Fruit fly (Drosophila melanogaster) whole organism, embryonic: ENCODE measurements around the gene Mst89B.

Source experiments
- CG11093 ChIP-seq: fragments of 200-800 bp; sonication (Bioruptor generic); IDR thresholded peaks from 3 replicates; pipeline ENCODE4 v1.3.6; 2022; ENCODE audit warnings: missing biosample characterization, missing genetic modification characterization
- CG11695 ChIP-seq: fragments of 200-800 bp; sonication (Bioruptor generic); IDR thresholded peaks from 3 replicates; pipeline ENCODE4 v1.3.6; 2022; ENCODE audit warnings: missing biosample characterization, missing genetic modification characterization
- CG14050 ChIP-seq: fragments of 200-800 bp; sonication (Bioruptor generic); IDR thresholded peaks from 3 replicates; pipeline ENCODE4 v1.3.6; 2022; ENCODE audit warnings: missing biosample characterization, missing genetic modification characterization
- CG2202 ChIP-seq: fragments of 200-800 bp; sonication (Bioruptor generic); optimal IDR thresholded peaks from 2 replicates; lab custom pipeline; 2018; ENCODE audit warnings: missing biosample characterization, mild to moderate bottlenecking, missing genetic modification characterization
- CG3163 ChIP-seq: fragments of 200-800 bp; sonication (Bioruptor generic); optimal IDR thresholded peaks from 3 replicates; lab custom pipeline; 2016; ENCODE audit warnings: missing biosample characterization, missing genetic modification characterization
- CG4820 ChIP-seq: fragments of 200-800 bp; sonication (Bioruptor generic); optimal IDR thresholded peaks from 3 replicates; lab custom pipeline; 2016; ENCODE audit warnings: missing biosample characterization, missing genetic modification characterization
- CG6683 ChIP-seq: fragments of 200-800 bp; sonication (Bioruptor generic); optimal IDR thresholded peaks from 2 replicates; lab custom pipeline; 2017; ENCODE audit warnings: missing biosample characterization, mild to moderate bottlenecking, missing genetic modification characterization, missing genetic modification reagents
- CG7745 ChIP-seq: fragments of 200-800 bp; sonication (Bioruptor generic); optimal IDR thresholded peaks from 2 replicates; lab custom pipeline; 2018; ENCODE audit warnings: missing biosample characterization, mild to moderate bottlenecking, missing genetic modification characterization, moderate library complexity
- CG9215 ChIP-seq: fragments of 200-800 bp; sonication (Bioruptor generic); IDR thresholded peaks from 2 replicates; pipeline ENCODE4 v1.3.6; 2022; ENCODE audit warnings: missing biosample characterization, missing genetic modification characterization
- CG9817 ChIP-seq: fragments of 200-800 bp; sonication (Bioruptor generic); optimal IDR thresholded peaks from 2 replicates; lab custom pipeline; 2018; ENCODE audit warnings: missing biosample characterization, mild to moderate bottlenecking, missing genetic modification characterization, moderate library complexity
- CrebB ChIP-seq: fragments of 200-800 bp; sonication (Bioruptor generic); optimal IDR thresholded peaks from 3 replicates; lab custom pipeline; 2018; ENCODE audit warnings: missing biosample characterization, mild to moderate bottlenecking, missing genetic modification characterization
- H15 ChIP-seq: fragments of 200-800 bp; sonication (Bioruptor generic); IDR thresholded peaks from 3 replicates; pipeline ENCODE4 v1.3.6; 2022; ENCODE audit warnings: missing biosample characterization, missing genetic modification characterization
- Max ChIP-seq: fragments of 200-800 bp; sonication (Bioruptor generic); optimal IDR thresholded peaks from 2 replicates; lab custom pipeline; 2016; ENCODE audit warnings: missing biosample characterization, mild to moderate bottlenecking, missing genetic modification characterization
- Nf-YA ChIP-seq: fragments of 200-800 bp; sonication (Bioruptor generic); IDR thresholded peaks from 2 replicates; pipeline ENCODE4 v1.3.6; 2022; ENCODE audit warnings: missing biosample characterization, missing genetic modification characterization
- Oaz ChIP-seq: fragments of 200-800 bp; sonication (Bioruptor generic); IDR thresholded peaks from 2 replicates; pipeline ENCODE4 v1.3.6; 2022; ENCODE audit warnings: missing biosample characterization, missing genetic modification characterization
- Oli ChIP-seq: fragments of 200-800 bp; sonication (Bioruptor generic); optimal IDR thresholded peaks from 2 replicates; lab custom pipeline; 2018; ENCODE audit warnings: missing biosample characterization, mild to moderate bottlenecking, missing genetic modification characterization, moderate library complexity
- Sin3A ChIP-seq: fragments of >200 bp; optimal IDR thresholded peaks from 2 replicates; lab custom pipeline; 2018
- Spps ChIP-seq: fragments of 200-800 bp; sonication (Bioruptor generic); optimal IDR thresholded peaks from 2 replicates; lab custom pipeline; 2018; ENCODE audit warnings: missing biosample characterization, mild to moderate bottlenecking, missing genetic modification characterization
- TFAM ChIP-seq: fragments of 200-800 bp; sonication (Bioruptor generic); optimal IDR thresholded peaks from 2 replicates; lab custom pipeline; 2017; ENCODE audit warnings: missing biosample characterization, missing genetic modification characterization, inconsistent platforms
- Vsx1 ChIP-seq: fragments of 200-800 bp; sonication (Bioruptor generic); optimal IDR thresholded peaks from 2 replicates; lab custom pipeline; 2017; ENCODE audit warnings: missing biosample characterization, mild to moderate bottlenecking, missing genetic modification characterization, missing genetic modification reagents
- ac ChIP-seq: fragments of 200-800 bp; sonication (Bioruptor generic); optimal IDR thresholded peaks from 3 replicates; lab custom pipeline; 2017; ENCODE audit warnings: missing biosample characterization, mild to moderate bottlenecking, missing genetic modification characterization
- al ChIP-seq: fragments of 200-800 bp; sonication (Bioruptor generic); IDR thresholded peaks from 2 replicates; pipeline ENCODE4 v1.3.6; 2022; ENCODE audit warnings: missing biosample characterization, missing genetic modification characterization
- btn ChIP-seq: fragments of 200-800 bp; sonication (Bioruptor generic); optimal IDR thresholded peaks from 2 replicates; lab custom pipeline; 2016; ENCODE audit warnings: missing biosample characterization, missing genetic modification characterization
- crol ChIP-seq: fragments of 200-800 bp; sonication (Bioruptor generic); IDR thresholded peaks from 2 replicates; pipeline ENCODE4 v1.3.6; 2022; ENCODE audit warnings: missing biosample characterization, missing genetic modification characterization
- danr ChIP-seq: fragments of 200-800 bp; sonication (Bioruptor generic); IDR thresholded peaks from 2 replicates; pipeline ENCODE4 v1.3.6; 2022; ENCODE audit warnings: missing biosample characterization, missing genetic modification characterization
- dati ChIP-seq: fragments of 200-800 bp; sonication (Bioruptor generic); IDR thresholded peaks from 2 replicates; pipeline ENCODE4 v1.3.6; 2022; ENCODE audit warnings: missing biosample characterization, missing genetic modification characterization
- en ChIP-seq: fragments of 200-800 bp; sonication (Bioruptor generic); optimal IDR thresholded peaks from 2 replicates; lab custom pipeline; 2016; ENCODE audit warnings: missing biosample characterization, missing genetic modification characterization
- exex ChIP-seq: fragments of 200-800 bp; sonication (Bioruptor generic); optimal IDR thresholded peaks from 4 replicates; lab custom pipeline; 2018; ENCODE audit warnings: missing biosample characterization, mild to moderate bottlenecking, missing genetic modification characterization, moderate library complexity
- eyg ChIP-seq: fragments of 200-800 bp; sonication (Bioruptor generic); optimal IDR thresholded peaks from 3 replicates; lab custom pipeline; 2016; ENCODE audit warnings: missing biosample characterization, missing genetic modification characterization
- fd102C ChIP-seq: fragments of 200-800 bp; sonication (Bioruptor generic); optimal IDR thresholded peaks from 2 replicates; lab custom pipeline; 2018; ENCODE audit warnings: missing biosample characterization, mild to moderate bottlenecking, missing genetic modification characterization, moderate library complexity
- fd3F ChIP-seq: fragments of 200-800 bp; sonication (Bioruptor generic); optimal IDR thresholded peaks from 2 replicates; lab custom pipeline; 2018; ENCODE audit warnings: missing biosample characterization, mild to moderate bottlenecking, missing genetic modification characterization, moderate library complexity
- gcm ChIP-seq: fragments of 200-800 bp; sonication (Bioruptor generic); optimal IDR thresholded peaks from 2 replicates; lab custom pipeline; 2019; ENCODE audit warnings: missing biosample characterization, mild to moderate bottlenecking, missing genetic modification characterization, moderate library complexity
- insv ChIP-seq, 2 experiments: fragments of 200-800 bp; sonication (Bioruptor generic); optimal IDR thresholded peaks; 3 replicates each; lab custom pipeline; 2016 to 2018; ENCODE audit warnings: missing biosample characterization in 2 of 2, missing genetic modification characterization in 2 of 2
- klu ChIP-seq: fragments of 200-800 bp; sonication (Bioruptor generic); IDR thresholded peaks from 2 replicates; pipeline ENCODE4 v1.3.6; 2022; ENCODE audit warnings: missing biosample characterization, missing genetic modification characterization
- knrl ChIP-seq: fragments of 200-800 bp; sonication (Bioruptor generic); IDR thresholded peaks from 3 replicates; pipeline ENCODE4 v1.3.6; 2022; ENCODE audit warnings: missing biosample characterization, missing genetic modification characterization; ENCODE audit not compliant: partially characterized antibody
- maf-S ChIP-seq: fragments of 200-800 bp; sonication (Bioruptor generic); optimal IDR thresholded peaks from 2 replicates; lab custom pipeline; 2016; ENCODE audit warnings: missing biosample characterization, missing genetic modification characterization
- mam ChIP-seq: fragments of 200-800 bp; sonication (Bioruptor generic); optimal IDR thresholded peaks from 3 replicates; lab custom pipeline; 2016; ENCODE audit warnings: missing biosample characterization, missing genetic modification characterization
- mld ChIP-seq: fragments of 200-800 bp; sonication (Bioruptor generic); IDR thresholded peaks from 3 replicates; pipeline ENCODE4 v1.3.6; 2022; ENCODE audit warnings: missing biosample characterization, missing genetic modification characterization; ENCODE audit not compliant: partially characterized antibody
- nerfin-1 ChIP-seq: fragments of 200-800 bp; sonication (Bioruptor generic); optimal IDR thresholded peaks from 3 replicates; lab custom pipeline; 2019; ENCODE audit warnings: missing biosample characterization, mild to moderate bottlenecking, missing genetic modification characterization, moderate library complexity
- onecut ChIP-seq: fragments of 200-800 bp; sonication (Bioruptor generic); IDR thresholded peaks from 2 replicates; pipeline ENCODE4 v1.3.6; 2022; ENCODE audit warnings: missing biosample characterization, missing genetic modification characterization
- org-1 ChIP-seq: fragments of 200-800 bp; sonication (Bioruptor generic); optimal IDR thresholded peaks from 2 replicates; lab custom pipeline; 2017; ENCODE audit warnings: missing biosample characterization, missing genetic modification characterization
- otp ChIP-seq: fragments of 200-800 bp; sonication (Bioruptor generic); IDR thresholded peaks from 3 replicates; pipeline ENCODE4, ENCODE4 v1.3.6; 2022; ENCODE audit warnings: missing biosample characterization, missing genetic modification characterization
- prd ChIP-seq, 3 experiments: fragments of >200 bp in 2 of 3; fragments of 200-800 bp in 1 of 3; sonication (Bioruptor generic) in 1 of 3; optimal IDR thresholded peaks in 2 of 3; IDR thresholded peaks in 1 of 3; 2 replicates in 2 of 3; 3 replicates in 1 of 3; pipeline versions ENCODE4 v1.3.6 to Lab custom; 2017 to 2022; ENCODE audit warnings: missing biosample characterization in 1 of 3, missing genetic modification characterization in 1 of 3
- ranshi ChIP-seq: fragments of 200-800 bp; sonication (Bioruptor generic); IDR thresholded peaks from 2 replicates; pipeline ENCODE4 v1.3.6; 2022; ENCODE audit warnings: missing biosample characterization, missing genetic modification characterization
- stc ChIP-seq: fragments of 200-800 bp; sonication (Bioruptor generic); IDR thresholded peaks from 2 replicates; pipeline ENCODE4 v1.3.6; 2022; ENCODE audit warnings: missing biosample characterization, missing genetic modification characterization
- tgo ChIP-seq: fragments of 200-800 bp; sonication (Bioruptor generic); IDR thresholded peaks from 3 replicates; pipeline ENCODE4 v1.3.6; 2022; ENCODE audit warnings: missing biosample characterization, missing genetic modification characterization
- twi ChIP-seq: fragments of 200-800 bp; optimal IDR thresholded peaks from 2 replicates; lab custom pipeline; 2019; ENCODE audit warnings: missing biosample characterization, mild to moderate bottlenecking, missing genetic modification characterization, moderate library complexity
- vnd ChIP-seq: fragments of 200-800 bp; sonication (Bioruptor generic); IDR thresholded peaks from 3 replicates; pipeline ENCODE4 v1.3.6; 2022; ENCODE audit warnings: missing biosample characterization, missing genetic modification characterization; ENCODE audit not compliant: partially characterized antibody
- zfh2 ChIP-seq: fragments of 200-800 bp; sonication (Bioruptor generic); optimal IDR thresholded peaks from 2 replicates; lab custom pipeline; 2016; ENCODE audit warnings: missing biosample characterization, missing genetic modification characterization

Mst89B gene

DNA sequence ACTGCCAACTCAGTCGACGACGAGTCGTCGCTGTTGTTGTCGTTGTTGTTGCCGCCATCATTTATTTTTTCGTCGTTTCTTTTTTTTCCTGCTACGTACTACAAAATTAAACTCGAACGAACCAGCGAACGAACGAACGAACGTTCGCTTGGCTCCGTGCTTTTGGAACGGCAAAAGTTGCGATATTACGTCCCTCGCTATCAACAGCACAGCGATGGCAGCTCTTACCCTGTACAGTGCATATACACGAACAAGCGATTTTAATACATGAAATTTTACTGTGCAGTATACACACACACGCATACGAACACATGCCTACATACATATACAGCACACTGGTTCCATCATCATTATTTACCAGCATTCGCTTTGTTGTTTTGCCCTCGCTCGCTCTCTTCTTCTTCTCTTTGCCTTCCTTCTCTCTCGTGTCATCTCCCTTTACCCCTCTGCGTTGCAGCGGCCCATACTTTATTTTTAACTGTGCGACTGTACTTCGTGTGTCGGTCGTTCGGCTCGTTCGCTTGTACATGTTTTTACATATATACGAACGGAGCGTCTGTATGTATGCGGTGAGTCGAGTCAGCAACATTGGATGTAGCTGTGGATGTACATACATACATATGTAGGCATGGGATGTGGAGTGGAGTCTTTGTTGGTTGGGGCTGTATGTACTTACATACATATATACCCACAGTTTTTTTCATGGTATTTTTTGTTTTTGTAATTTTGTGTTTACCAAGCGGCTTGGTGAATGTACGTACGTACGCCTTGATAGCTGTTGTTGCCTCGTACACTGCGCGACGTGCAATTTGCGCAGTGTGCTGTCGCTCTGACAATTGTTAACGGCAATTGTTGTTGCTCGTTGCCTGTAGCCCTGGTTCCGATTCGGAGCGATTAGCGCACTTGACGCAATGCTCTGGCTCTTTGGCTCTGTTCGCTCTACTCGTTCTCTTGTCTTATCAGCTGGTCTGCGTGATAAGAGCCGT lies 16.7 kb upstream of the Mst89B start (continued):
- TF ChIP-seq exex (tag; lab: Kevin White, UChicago) (peak; percentile 71), org-1 (GFP tag; lab: Kevin White, UChicago) (no peak), CG3163 (GFP tag; lab: Kevin White, UChicago) (peak; percentile 81), CG7745 (tag; lab: Kevin White, UChicago) (no peak), Vsx1 (GFP tag; lab: Kevin White, UChicago) (peak; percentile 16), zfh2 (peak; percentile 33), CG2202 (tag; lab: Kevin White, UChicago) (no peak), Oaz (GFP tag; lab: Robert Waterston, UW) (no peak), fd102C (GFP tag; lab: Kevin White, UChicago) (no peak), Spps (tag; lab: Kevin White, UChicago) (no peak), Oli (tag; lab: Kevin White, UChicago) (peak; percentile 3), gcm (GFP tag; lab: Kevin White, UChicago) (peak; percentile 65), prd (optimal IDR thresholded peaks at IDR 0.05; lab: Kevin White, UChicago) (no peak), prd (GFP tag; IDR thresholded peaks at IDR 0.05; lab: Robert Waterston, UW) (no peak), nerfin-1 (tag; lab: Kevin White, UChicago) (peak; percentile 40), Sin3A (lab: Kevin White, UChicago) (no peak), ranshi (no peak), al (GFP tag; lab: Robert Waterston, UW) (no peak), CG4820 (peak; percentile 45), CrebB (no peak), danr (no peak), eyg (peak; percentile 12), Nf-YA (GFP tag; lab: Robert Waterston, UW) (no peak), fd3F (GFP tag; lab: Kevin White, UChicago) (peak; percentile 30), crol (GFP tag; lab: Robert Waterston, UW) (no peak), mam (GFP tag; lab: Kevin White, UChicago) (peak; percentile 46), mld (GFP tag; lab: Robert Waterston, UW) (no peak), klu (no peak), maf-S (peak; percentile 37), dati (GFP tag; lab: Robert Waterston, UW) (no peak), en (GFP tag; lab: Kevin White, UChicago) (peak; percentile 15), btn (GFP tag; lab: Kevin White, UChicago) (no peak), TFAM (no peak), Max (GFP tag; lab: Kevin White, UChicago) (no peak), twi (peak; percentile 41), ac (GFP tag; lab: Kevin White, UChicago) (no peak), vnd (GFP tag; lab: Robert Waterston, UW) (no peak), CG11695 (GFP tag; lab: Robert Waterston, UW) (no peak), CG11093 (GFP tag; lab: Robert Waterston, UW) (no peak), CG9215 (GFP tag; lab: Robert Waterston, UW) (no peak), stc (GFP tag; lab: Robert Waterston, UW) (no peak), onecut (GFP tag; lab: Robert Waterston, UW) (peak; percentile 31), CG14050 (GFP tag; lab: Robert Waterston, UW) (no peak), otp (no peak), CG9817 (tag; lab: Kevin White, UChicago) (peak; percentile 39), H15 (no peak), insv (GFP tag; optimal IDR thresholded peaks at IDR 0.05; lab: Kevin White, UChicago) (peak in 1 of 2 experiments; percentile 32), tgo (no peak), CG6683 (GFP tag; lab: Kevin White, UChicago) (no peak), knrl (GFP tag; lab: Robert Waterston, UW) (no peak)
